Worm (Caenorhabditis elegans): ENCODE data around the gene C35D10.1.
A peak's percentile ranks its signal among the peaks of the same experiment; 100 is the strongest.

Gene C35D10.1

DNA sequence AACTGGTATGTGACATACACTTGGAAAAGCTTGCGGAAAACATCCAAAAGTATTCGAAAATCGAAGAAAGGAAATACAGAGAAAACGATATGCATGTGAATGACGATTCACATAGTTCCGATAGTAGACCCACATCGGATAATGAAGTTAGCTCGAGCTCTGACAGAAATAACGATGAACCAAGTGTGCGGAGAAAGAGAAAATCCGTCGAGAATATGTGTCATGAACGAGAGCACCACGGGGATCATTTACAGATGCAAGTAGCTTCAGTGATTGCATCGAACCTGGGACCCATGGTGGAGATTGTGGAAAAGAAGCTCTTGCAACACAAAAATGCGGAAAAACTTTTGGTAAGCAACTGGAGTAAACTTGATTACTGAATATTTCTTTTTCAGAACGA is 22.6 kb upstream of the C35D10.1 start:
- TF ChIP-seq snpc-4 (tag; optimal IDR thresholded peaks at IDR 0.05) (no peak), ama-1 (optimal IDR thresholded peaks at IDR 0.05) (no peak), lsy-12 (tag; optimal IDR thresholded peaks at IDR 0.05) (no peak), ceh-9 (tag; optimal IDR thresholded peaks at IDR 0.05) (no peak), nhr-25 (tag; optimal IDR thresholded peaks at IDR 0.05) (no peak), R02D3.7 (tag; optimal IDR thresholded peaks at IDR 0.05) (no peak), ceh-28 (tag; optimal IDR thresholded peaks at IDR 0.05) (no peak), eor-1 (tag; optimal IDR thresholded peaks at IDR 0.05) (no peak), nhr-77 (tag; optimal IDR thresholded peaks at IDR 0.05) (no peak), nhr-237 (tag; optimal IDR thresholded peaks at IDR 0.05) (no peak), ztf-11 (tag; optimal IDR thresholded peaks at IDR 0.05) (no peak), fos-1 (tag; optimal IDR thresholded peaks at IDR 0.05) (no peak), ZK546.5 (tag; optimal IDR thresholded peaks at IDR 0.05) (no peak), ceh-16 (tag; optimal IDR thresholded peaks at IDR 0.05) (no peak), ceh-82 (tag; optimal IDR thresholded peaks at IDR 0.05) (no peak)

DNA sequence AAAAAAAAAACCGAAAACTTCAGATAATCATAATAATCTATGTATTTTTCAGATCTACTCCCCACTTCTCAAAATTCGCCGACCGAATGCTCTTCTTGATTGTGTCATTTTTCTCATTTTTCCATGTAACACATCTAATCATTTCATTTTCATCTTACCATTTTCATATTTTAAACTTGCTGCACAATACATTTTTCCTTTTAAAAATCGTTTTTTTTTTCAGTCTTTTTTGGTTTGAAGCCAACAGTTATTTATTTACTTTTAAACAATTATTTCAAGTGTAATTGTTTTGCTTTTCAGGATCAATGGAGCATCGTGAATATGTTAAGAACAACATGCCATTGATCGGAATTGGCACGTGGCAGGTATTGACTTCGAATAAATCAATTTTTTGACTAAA is 20.5 kb upstream of the C35D10.1 start, which contains the start of gene C35D10.6:
Gene C35D10.6 (plus strand): TSS at position 301 of the 400 bp plus-strand sequence.
- TF ChIP-seq elt-2 (tag; optimal IDR thresholded peaks at IDR 0.05) (no peak), unc-62 (GFP tag; optimal IDR thresholded peaks at IDR 0.05) (no peak), fkh-10 (GFP tag; optimal IDR thresholded peaks at IDR 0.05) (no peak), snpc-4 (tag; optimal IDR thresholded peaks at IDR 0.05) (no peak), nhr-28 (tag; optimal IDR thresholded peaks at IDR 0.05) (no peak), lin-15B (tag; optimal IDR thresholded peaks at IDR 0.05) (no peak), R02D3.7 (tag; optimal IDR thresholded peaks at IDR 0.05) (no peak), ceh-28 (tag; optimal IDR thresholded peaks at IDR 0.05) (no peak)

DNA sequence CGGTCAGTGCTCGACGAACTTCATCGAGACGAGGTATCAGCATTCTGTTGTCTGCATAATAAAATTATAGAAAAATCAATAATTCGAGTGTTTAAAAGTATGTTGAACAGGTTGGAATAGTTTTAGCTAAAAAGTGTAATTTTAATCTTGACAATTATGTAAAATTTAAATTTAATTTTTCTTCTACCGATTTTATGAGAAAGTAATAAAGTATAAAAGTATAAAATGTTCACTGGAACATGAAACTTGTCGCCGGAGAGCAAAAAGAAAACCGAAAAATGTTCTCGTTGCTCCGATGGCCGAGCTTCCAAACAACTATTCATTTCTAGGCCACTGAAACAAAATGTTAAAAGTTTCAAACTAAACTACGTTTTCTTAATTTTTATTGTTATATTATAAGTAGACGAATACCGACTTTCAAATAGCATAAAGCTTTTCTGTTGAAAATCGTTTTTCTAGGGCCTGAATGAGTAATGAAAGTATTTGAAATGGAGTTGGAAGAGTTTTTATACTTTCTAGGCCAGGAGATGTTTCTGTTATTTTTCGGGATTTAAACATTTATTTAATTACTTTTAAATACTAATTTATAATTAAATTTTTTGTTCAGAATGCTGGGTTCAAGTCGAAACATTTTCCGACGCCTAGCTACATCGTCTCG is 17.7 kb upstream of the C35D10.1 start, which contains the start of the genes C35D10.10 and C35D10.5:
Gene C35D10.10 (minus strand): TSS at position 51 of the 658 bp plus-strand sequence.
Gene C35D10.5 (plus strand): TSS at position 608 of the 658 bp plus-strand sequence.
- TF ChIP-seq tbx-2 (tag; optimal IDR thresholded peaks at IDR 0.05) (no peak), aly-2 (tag; optimal IDR thresholded peaks at IDR 0.05) (no peak), lin-15B (tag; optimal IDR thresholded peaks at IDR 0.05) (peak; percentile 1), zag-1 (tag; optimal IDR thresholded peaks at IDR 0.05) (no peak)

DNA sequence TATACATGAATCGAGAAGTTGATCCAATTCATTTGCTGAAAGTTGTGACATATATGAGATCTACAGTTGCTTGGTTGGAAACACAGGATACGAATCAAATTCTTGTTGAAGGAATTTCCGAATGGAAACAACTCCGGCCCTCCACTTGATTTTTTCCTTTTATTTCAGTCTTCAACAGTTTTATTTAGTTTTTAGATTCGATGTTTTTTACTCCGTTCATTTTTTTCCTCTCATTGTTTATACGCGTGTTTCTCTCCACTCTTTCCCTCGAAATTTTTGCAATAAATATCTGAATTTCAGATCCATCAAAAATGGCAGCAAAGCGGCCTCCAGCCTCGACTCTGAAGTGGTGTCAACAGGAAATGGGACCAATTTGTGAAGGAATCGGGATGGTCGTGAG is 16.4 kb upstream of the C35D10.1 start, which contains the start of gene coq-8:
Gene coq-8 (plus strand): TSS at position 301 of the 400 bp plus-strand sequence.
- TF ChIP-seq ztf-4 (tag; optimal IDR thresholded peaks at IDR 0.05) (no peak), ceh-16 (tag; optimal IDR thresholded peaks at IDR 0.05) (no peak), hmg-11 (tag; optimal IDR thresholded peaks at IDR 0.05) (no peak), fkh-10 (GFP tag; optimal IDR thresholded peaks at IDR 0.05) (no peak), fos-1 (tag; optimal IDR thresholded peaks at IDR 0.05) (no peak), elt-3 (tag; optimal IDR thresholded peaks at IDR 0.05) (no peak), mml-1 (tag; optimal IDR thresholded peaks at IDR 0.05) (no peak), ceh-28 (tag; optimal IDR thresholded peaks at IDR 0.05) (no peak), nhr-77 (tag; optimal IDR thresholded peaks at IDR 0.05) (no peak), nhr-43 (tag; optimal IDR thresholded peaks at IDR 0.05; ENCODE audit: poor library complexity, severe bottlenecking) (no peak), daf-12 (tag; optimal IDR thresholded peaks at IDR 0.05) (no peak)

DNA sequence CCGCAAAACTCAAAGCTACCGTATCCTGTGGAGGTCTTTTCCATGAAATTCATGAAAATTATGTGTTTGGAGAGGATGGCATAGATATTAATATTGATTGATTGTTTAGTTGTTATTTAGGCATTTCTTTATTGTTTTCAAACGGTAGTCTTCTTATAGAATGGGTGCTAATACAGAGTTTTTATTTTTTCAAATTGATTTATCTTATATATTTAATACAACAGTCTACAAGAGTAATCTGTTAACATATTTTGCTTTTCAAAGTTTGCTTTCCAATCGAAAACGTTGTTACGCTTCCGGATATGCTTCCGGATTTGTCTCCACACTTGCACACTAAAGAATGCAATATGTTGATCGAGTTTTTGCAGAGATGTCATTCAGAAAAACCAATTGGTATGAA is 12.8 kb upstream of the C35D10.1 start, which contains the start of gene C35D10.17:
Gene C35D10.17 (plus strand): TSS at position 301 of the 400 bp plus-strand sequence.
- no peak for TF ChIP-seq nhr-76 (tag; optimal IDR thresholded peaks at IDR 0.05)
- no peak for TF ChIP-seq nhr-28 (tag; optimal IDR thresholded peaks at IDR 0.05)
- no peak for TF ChIP-seq pqm-1 (tag; optimal IDR thresholded peaks at IDR 0.05)
- TF ChIP-seq ceh-16 (tag; optimal IDR thresholded peaks at IDR 0.05): no peak
- no peak for TF ChIP-seq unc-39 (tag; optimal IDR thresholded peaks at IDR 0.05)
- no peak for TF ChIP-seq skn-1 (tag; optimal IDR thresholded peaks at IDR 0.05)

DNA sequence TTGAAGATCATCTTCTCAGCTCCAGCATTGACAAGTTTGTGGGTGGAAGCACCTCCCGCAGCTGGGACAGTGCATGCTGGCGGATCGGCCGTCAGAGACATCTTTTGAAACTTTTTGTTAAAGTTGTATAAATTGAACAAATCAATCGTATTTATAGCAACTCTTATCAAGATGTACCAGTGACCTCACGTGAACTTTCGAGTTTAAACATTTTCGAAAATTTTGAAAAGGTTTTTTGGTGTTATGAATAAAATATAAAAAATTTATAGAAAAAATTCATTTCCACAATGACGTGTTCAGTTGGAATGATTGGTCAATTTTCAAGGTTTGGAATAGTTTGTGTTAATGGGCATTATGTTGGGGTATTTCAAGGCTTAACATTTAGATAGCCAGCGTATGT is 10.9 kb upstream of the C35D10.1 start, which contains the start of the genes msd-4 and C35D10.3:
Gene msd-4 (minus strand): TSS at position 101 of the 400 bp plus-strand sequence.
Gene C35D10.3 (plus strand): TSS at position 279 of the 400 bp plus-strand sequence.
- no peak for TF ChIP-seq nhr-28 (tag; optimal IDR thresholded peaks at IDR 0.05)
- TF ChIP-seq unc-39 (tag; optimal IDR thresholded peaks at IDR 0.05): no peak
- TF ChIP-seq ama-1 (optimal IDR thresholded peaks at IDR 0.05): no peak
- TF ChIP-seq R02D3.7 (tag; optimal IDR thresholded peaks at IDR 0.05): no peak
- TF ChIP-seq ceh-16 (tag; optimal IDR thresholded peaks at IDR 0.05): no peak
- no peak for TF ChIP-seq skn-1 (tag; optimal IDR thresholded peaks at IDR 0.05)
- TF ChIP-seq nfya-1 (tag; optimal IDR thresholded peaks at IDR 0.05; ENCODE audit: insufficient read depth): no peak
- TF ChIP-seq nhr-23 (tag; optimal IDR thresholded peaks at IDR 0.05): no peak
- no peak for TF ChIP-seq nhr-43 (tag; optimal IDR thresholded peaks at IDR 0.05; ENCODE audit: poor library complexity, severe bottlenecking)
- TF ChIP-seq ztf-4 (tag; optimal IDR thresholded peaks at IDR 0.05): no peak
- TF ChIP-seq nhr-12 (tag; optimal IDR thresholded peaks at IDR 0.05): no peak
- TF ChIP-seq ZK546.5 (tag; optimal IDR thresholded peaks at IDR 0.05): no peak
- no peak for TF ChIP-seq aly-2 (tag; optimal IDR thresholded peaks at IDR 0.05)
- no peak for TF ChIP-seq nhr-25 (tag; optimal IDR thresholded peaks at IDR 0.05)
- TF ChIP-seq mml-1 (tag; optimal IDR thresholded peaks at IDR 0.05): no peak
- TF ChIP-seq nhr-76 (tag; optimal IDR thresholded peaks at IDR 0.05): no peak
- TF ChIP-seq daf-12 (tag; optimal IDR thresholded peaks at IDR 0.05): no peak
- no peak for TF ChIP-seq fkh-2 (tag; optimal IDR thresholded peaks at IDR 0.05)
